Fruit fly (Drosophila melanogaster): ENCODE measurements around the gene Ptp61F.
A peak's percentile ranks its signal among the peaks of the same experiment; 100 is the strongest.

Gene Ptp61F

DNA sequence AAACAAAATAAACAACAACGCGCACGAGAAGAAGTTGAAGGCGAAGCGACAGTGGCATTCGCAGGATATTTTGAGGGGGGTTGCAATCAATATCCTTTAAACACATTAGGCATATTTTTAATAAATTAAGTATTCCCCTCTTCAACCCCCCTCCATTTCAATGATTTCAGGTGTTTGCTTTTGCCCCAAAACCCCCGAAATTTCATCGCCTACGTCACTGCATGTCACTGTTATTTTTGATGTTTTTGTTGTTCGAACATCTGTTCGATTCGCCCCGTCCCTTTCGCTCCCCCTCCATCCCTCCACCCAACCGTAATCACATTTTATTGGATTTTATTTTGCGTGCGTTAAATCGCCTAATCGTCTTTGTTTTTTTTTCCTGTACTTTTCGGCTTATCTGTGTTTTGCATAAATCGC, 106.8 kb downstream of the Ptp61F start (continued):
- TF ChIP-seq Hey (tag; optimal IDR thresholded peaks at IDR 0.05) (no peak), z (GFP tag; IDR thresholded peaks at IDR 0.05) (peak; percentile 75), CG6813 (GFP tag; optimal IDR thresholded peaks at IDR 0.05) (peak; percentile 75), CG17568 (GFP tag; optimal IDR thresholded peaks at IDR 0.05) (peak; percentile 39), CG10274 (GFP tag; optimal IDR thresholded peaks at IDR 0.05) (peak; percentile 42), eyg (GFP tag; optimal IDR thresholded peaks at IDR 0.05) (peak; percentile 57), gcm (GFP tag; optimal IDR thresholded peaks at IDR 0.05) (peak; percentile 20), tup (GFP tag; optimal IDR thresholded peaks at IDR 0.05) (peak; percentile 38), CG4820 (GFP tag; optimal IDR thresholded peaks at IDR 0.05) (peak; percentile 77), run (tag; optimal IDR thresholded peaks at IDR 0.05) (peak; percentile 44), CG3838 (GFP tag; optimal IDR thresholded peaks at IDR 0.05) (no peak), Jarid2 (GFP tag; optimal IDR thresholded peaks at IDR 0.05) (peak; percentile 48), gsb-n (tag; optimal IDR thresholded peaks at IDR 0.05) (peak; percentile 45), Rx (GFP tag; IDR thresholded peaks at IDR 0.05) (peak; percentile 81), bigmax (GFP tag; optimal IDR thresholded peaks at IDR 0.05) (no peak), Dip2 (GFP tag; IDR thresholded peaks at IDR 0.05) (no peak), CG13894 (tag; optimal IDR thresholded peaks at IDR 0.05) (peak; percentile 61), Adf1 (GFP tag; IDR thresholded peaks at IDR 0.05) (peak; percentile 64), CG14441 (GFP tag; IDR thresholded peaks at IDR 0.05) (peak; percentile 88), CG8281 (tag; optimal IDR thresholded peaks at IDR 0.05) (peak; percentile 35), CG1529 (GFP tag; optimal IDR thresholded peaks at IDR 0.05) (peak; percentile 56), Lhr (GFP tag; optimal IDR thresholded peaks at IDR 0.05) (peak; percentile 9), CG1647 (GFP tag; optimal IDR thresholded peaks at IDR 0.05) (peak; percentile 43), CG6854 (GFP tag; optimal IDR thresholded peaks at IDR 0.05) (no peak), esg (GFP tag; conservative IDR thresholded peaks at IDR 0.05) (peak; percentile 86), yki (optimal IDR thresholded peaks at IDR 0.05) (no peak), CG12155 (GFP tag; optimal IDR thresholded peaks at IDR 0.05) (peak; percentile 66), rib (GFP tag; IDR thresholded peaks at IDR 0.05) (peak; percentile 82), Atf-2 (GFP tag; optimal IDR thresholded peaks at IDR 0.05) (peak; percentile 61), Oli (tag; optimal IDR thresholded peaks at IDR 0.05) (peak; percentile 78), CG30431 (GFP tag; optimal IDR thresholded peaks at IDR 0.05) (peak; percentile 78), CG3281 (GFP tag; optimal IDR thresholded peaks at IDR 0.05) (peak; percentile 70), CG2129 (GFP tag; IDR thresholded peaks at IDR 0.05; ENCODE audit: partially characterized antibody) (no peak), Hr39 (optimal IDR thresholded peaks at IDR 0.05) (no peak), h (optimal IDR thresholded peaks at IDR 0.05) (no peak), CG9609 (GFP tag; optimal IDR thresholded peaks at IDR 0.05) (peak; percentile 74), bowl (GFP tag; IDR thresholded peaks at IDR 0.05) (peak; percentile 54; the same call in 1 of the 2 replicates), Chrac-16 (GFP tag; optimal IDR thresholded peaks at IDR 0.05) (peak; percentile 86), tna (GFP tag; IDR thresholded peaks at IDR 0.05; ENCODE audit: partially characterized antibody) (no peak), PHDP (tag; optimal IDR thresholded peaks at IDR 0.05) (peak; percentile 68), Oaz (GFP tag; IDR thresholded peaks at IDR 0.05) (peak; percentile 46; the same call in 1 of the 2 replicates), grn (GFP tag; optimal IDR thresholded peaks at IDR 0.05) (peak; percentile 34), CG7963 (GFP tag; IDR thresholded peaks at IDR 0.05; ENCODE audit: partially characterized antibody) (no peak), CG18011 (GFP tag; optimal IDR thresholded peaks at IDR 0.05) (peak; percentile 42), Mes4 (GFP tag; optimal IDR thresholded peaks at IDR 0.05) (peak; percentile 65), croc (GFP tag; conservative IDR thresholded peaks at IDR 0.05) (peak; percentile 79), CG2678 (tag; optimal IDR thresholded peaks at IDR 0.05) (peak; percentile 83), sima (GFP tag; optimal IDR thresholded peaks at IDR 0.05) (no peak), Bgb (GFP tag; IDR thresholded peaks at IDR 0.05; ENCODE audit: partially characterized antibody) (no peak), Xbp1 (GFP tag; optimal IDR thresholded peaks at IDR 0.05) (peak; percentile 80), cato (GFP tag; optimal IDR thresholded peaks at IDR 0.05; ENCODE audit: borderline replicate concordance) (peak; percentile 53), Sox100B (GFP tag; optimal IDR thresholded peaks at IDR 0.05) (peak; percentile 38)

Data from whole organism, embryonic.